Fruit fly (Drosophila melanogaster): ENCODE results near the gene AP-1gamma.
A peak's percentile ranks its signal among the peaks of the same experiment; 100 is the strongest.

AP-1gamma gene

dm6 chrX:9106775-9107283 is 1.7 kb upstream of the AP-1gamma start, which contains the start of gene Arfrp1 (continued):
- TF ChIP-seq Asciz (GFP tag; optimal IDR thresholded peaks at IDR 0.05) (no peak), ato (GFP tag; IDR thresholded peaks at IDR 0.05; ENCODE audit: partially characterized antibody) (peak; percentile 55; the same call in 1 of the 2 replicates), ssp (GFP tag; IDR thresholded peaks at IDR 0.05) (no peak), gsb-n (tag; optimal IDR thresholded peaks at IDR 0.05) (no peak), CG17568 (GFP tag; optimal IDR thresholded peaks at IDR 0.05) (no peak), CG43689 (GFP tag; IDR thresholded peaks at IDR 0.05) (no peak), CG3995 (GFP tag; optimal IDR thresholded peaks at IDR 0.05) (peak; percentile 53), CG1529 (GFP tag; optimal IDR thresholded peaks at IDR 0.05) (no peak), Sin3A (optimal IDR thresholded peaks at IDR 0.05) (no peak), CG14710 (tag; optimal IDR thresholded peaks at IDR 0.05) (peak; percentile 47), tna (GFP tag; IDR thresholded peaks at IDR 0.05; ENCODE audit: partially characterized antibody) (peak; percentile 65), CG11560 (tag; IDR thresholded peaks at IDR 0.05) (0 out of 3 replicates have a peak, but pooled peaks have one; percentile 11), Doc3 (GFP tag; IDR thresholded peaks at IDR 0.05; ENCODE audit: partially characterized antibody) (peak; percentile 69; the same call in 2 of the 3 replicates), esg (GFP tag; conservative IDR thresholded peaks at IDR 0.05) (0 out of 2 replicates have a peak, but pooled peaks have one; percentile 18), CG6654 (GFP tag; optimal IDR thresholded peaks at IDR 0.05) (no peak), CG9215 (GFP tag; IDR thresholded peaks at IDR 0.05) (0 out of 2 replicates have a peak, but pooled peaks have one; percentile 29), CG10267 (tag; optimal IDR thresholded peaks at IDR 0.05) (peak; percentile 20), dpn (GFP tag; optimal IDR thresholded peaks at IDR 0.05) (peak; percentile 6 to 47), danr (GFP tag; IDR thresholded peaks at IDR 0.05) (no peak), CG30403 (GFP tag; optimal IDR thresholded peaks at IDR 0.05) (peak; percentile 51), NFAT (GFP tag; IDR thresholded peaks at IDR 0.05) (peak; percentile 35; the same call in 1 of the 2 replicates), CG6689 (GFP tag; IDR thresholded peaks at IDR 0.05) (0 out of 2 replicates have a peak, but pooled peaks have one; percentile 10), CG10366 (GFP tag; IDR thresholded peaks at IDR 0.05) (peak; percentile 15; the same call in 1 of the 2 replicates), CG12659 (GFP tag; optimal IDR thresholded peaks at IDR 0.05) (peak; percentile 17), Atf-2 (GFP tag; optimal IDR thresholded peaks at IDR 0.05) (no peak), chinmo (GFP tag; IDR thresholded peaks at IDR 0.05; ENCODE audit: partially characterized antibody) (0 out of 4 replicates have a peak, but pooled peaks have one; percentile 72), CG10147 (GFP tag; optimal IDR thresholded peaks at IDR 0.05) (no peak), wek (GFP tag; optimal IDR thresholded peaks at IDR 0.05) (peak; percentile 88), HHEX (GFP tag; optimal IDR thresholded peaks at IDR 0.05) (no peak), MBD-R2 (GFP tag; IDR thresholded peaks at IDR 0.05) (peak; percentile 51), CG13123 (GFP tag; optimal IDR thresholded peaks at IDR 0.05) (no peak), bab2 (GFP tag; optimal IDR thresholded peaks at IDR 0.05) (no peak), kay (GFP tag; optimal IDR thresholded peaks at IDR 0.05) (peak; percentile 11), al (GFP tag; IDR thresholded peaks at IDR 0.05) (peak; percentile 49; the same call in 1 of the 2 replicates), amos (GFP tag; IDR thresholded peaks at IDR 0.05; ENCODE audit: partially characterized antibody) (peak; percentile 90), CG2712 (tag; optimal IDR thresholded peaks at IDR 0.05) (peak; percentile 25), ems (GFP tag; optimal IDR thresholded peaks at IDR 0.05) (no peak), inv (GFP tag; IDR thresholded peaks at IDR 0.05; ENCODE audit: partially characterized antibody) (peak; percentile 75), Elba2 (GFP tag; optimal IDR thresholded peaks at IDR 0.05) (peak; percentile 62), Adf1 (GFP tag; IDR thresholded peaks at IDR 0.05) (no peak), Myb (GFP tag; optimal IDR thresholded peaks at IDR 0.05) (no peak), Ets65A (GFP tag) (peak; percentile 89), onecut (GFP tag; IDR thresholded peaks at IDR 0.05) (peak; percentile 37; the same call in 1 of the 2 replicates), CG8290 (GFP tag; optimal IDR thresholded peaks at IDR 0.05) (peak; percentile 66), CG8290 (tag; optimal IDR thresholded peaks at IDR 0.05) (peak in 1 of 2 experiments; percentile 39), D19A (tag; optimal IDR thresholded peaks at IDR 0.05) (no peak), p53 (GFP tag; optimal IDR thresholded peaks at IDR 0.05) (no peak), Ravus (GFP tag; IDR thresholded peaks at IDR 0.05) (no peak), Dref (GFP tag; IDR thresholded peaks at IDR 0.05) (peak; percentile 43), CG1602 (GFP tag; optimal IDR thresholded peaks at IDR 0.05) (peak; percentile 15), sna (GFP tag; IDR thresholded peaks at IDR 0.05; ENCODE audit: partially characterized antibody) (peak; percentile 55)
